Fruit fly (Drosophila melanogaster) whole organism, wandering third instar larva: ENCODE results near the gene CG42637.
"Not testable (repeated sequence)": the region's sequence is repeated elsewhere in the genome, so short reads cannot be mapped to it uniquely, and the experiment has no call there.

Source experiments
- CG32264 ChIP-seq: fragments of 200-800 bp; sonication (Bioruptor generic); optimal IDR thresholded peaks from 2 replicates; lab custom pipeline; 2016; ENCODE audit warnings: missing biosample characterization, missing genetic modification characterization
- Dfd ChIP-seq: fragments of >200 bp; optimal IDR thresholded peaks from 2 replicates; lab custom pipeline; 2017; ENCODE audit warnings: missing biosample characterization, missing genetic modification characterization
- Hr78 ChIP-seq: fragments of >200 bp; optimal IDR thresholded peaks from 2 replicates; lab custom pipeline; 2017; ENCODE audit warnings: missing biosample characterization, missing genetic modification characterization
- lola ChIP-seq: fragments of >200 bp; optimal IDR thresholded peaks from 2 replicates; lab custom pipeline; 2017; ENCODE audit warnings: missing biosample characterization, missing genetic modification characterization
- rgr ChIP-seq: fragments of 200-800 bp; sonication (Bioruptor generic); optimal IDR thresholded peaks from 3 replicates; lab custom pipeline; 2016; ENCODE audit warnings: missing biosample characterization, mild to moderate bottlenecking, missing genetic modification characterization

DNA sequence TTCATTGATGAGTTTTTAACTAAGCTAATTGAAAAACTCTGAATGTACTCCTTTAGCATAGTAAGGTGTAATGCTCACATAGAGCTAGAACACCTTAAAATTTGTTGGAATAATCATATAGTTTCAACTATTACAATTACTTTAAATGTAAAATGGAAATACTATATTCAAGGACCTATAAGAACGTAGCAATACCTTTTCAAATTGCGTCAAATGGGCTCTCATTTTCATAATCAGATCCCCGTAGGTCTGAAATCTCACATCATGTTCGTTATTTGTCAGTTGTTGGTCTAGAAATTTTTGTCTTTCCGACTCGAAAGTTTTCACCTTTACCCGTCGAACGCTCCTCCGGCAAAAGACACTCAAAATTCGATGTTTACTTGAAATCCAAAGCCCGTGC lies 64.7 kb downstream of the CG42637 start, which contains the start of gene CG42529:
- TF ChIP-seq rgr (GFP tag; lab: Kevin White, UChicago); Dfd (GFP tag; lab: Kevin White, UChicago); lola; CG32264 (GFP tag; lab: Kevin White, UChicago); Hr78 (GFP tag; lab: Kevin White, UChicago): not testable (repeated sequence)
